Worm (Caenorhabditis elegans) whole organism, L1 larva: ENCODE measurements around the gene R05G6.10.

Source experiments
- ama-1 ChIP-seq: fragments of 150-350 bp; optimal IDR thresholded peaks from 2 replicates; lab custom pipeline; 2014
- fos-1 ChIP-seq: fragments of 150-350 bp; optimal IDR thresholded peaks from 2 replicates; lab custom pipeline; 2014; ENCODE audit warnings: missing biosample characterization, missing genetic modification characterization
- nhr-71 ChIP-seq: sonication (generic microtip); optimal IDR thresholded peaks from 2 replicates; lab custom pipeline; 2016; ENCODE audit warnings: mild to moderate bottlenecking, missing genetic modification characterization, moderate library complexity, missing compliant biosample characterization

DNA sequence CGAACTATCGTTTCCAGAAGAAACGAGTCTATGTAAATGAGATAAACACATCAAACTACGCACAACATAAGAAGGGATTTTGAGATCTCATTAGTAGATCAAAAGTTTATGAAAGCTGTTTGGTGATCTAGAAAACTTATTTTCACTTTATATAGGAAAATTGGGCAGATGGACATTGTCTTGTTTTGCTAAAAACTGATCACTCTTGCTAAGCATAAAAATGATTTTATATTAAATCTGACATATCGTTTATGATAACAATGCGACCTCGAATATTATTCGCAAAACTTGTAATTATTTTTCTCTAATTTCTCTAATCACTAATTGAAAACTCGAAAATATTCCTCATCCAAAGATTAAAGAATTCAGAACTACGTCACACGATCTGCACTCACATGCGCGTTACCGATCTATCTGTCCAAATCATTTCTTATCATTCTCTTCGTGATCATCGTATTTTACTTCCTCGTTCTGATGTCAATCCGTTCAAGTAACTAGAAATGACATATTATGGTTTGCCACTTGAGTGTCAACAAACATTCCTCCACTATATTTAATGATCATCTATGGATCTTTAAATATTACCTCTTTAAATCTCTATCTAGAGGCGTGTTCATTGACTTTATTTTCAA lies 72.4 kb downstream of the R05G6.10 start, which contains the start of gene F55G1.7:
- TF ChIP-seq nhr-71 (tag; lab: Kevin White, UChicago): no peak
- no peak for TF ChIP-seq fos-1 (tag; lab: Kevin White, UChicago)
- no peak for TF ChIP-seq ama-1
